Fruit fly (Drosophila melanogaster): ENCODE data around the gene CG43220.

CG43220 gene

DNA sequence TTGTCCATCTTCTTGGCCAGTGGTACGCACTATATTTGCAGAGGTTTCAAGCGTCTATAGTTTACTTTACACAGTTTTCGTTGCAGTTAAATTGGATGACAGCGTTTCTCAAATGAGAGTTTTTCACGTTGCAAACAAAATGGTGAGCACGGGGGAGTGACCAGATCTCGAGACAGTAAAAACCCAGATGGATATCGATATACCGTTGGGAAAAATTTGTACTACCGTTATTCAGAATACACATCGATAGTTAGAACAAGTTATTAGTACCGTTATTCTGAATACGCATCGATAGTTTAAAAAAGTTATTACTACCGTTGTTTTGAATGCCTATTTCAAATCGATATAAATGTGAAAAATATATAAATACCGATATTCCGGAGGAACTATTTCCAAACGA, 8.7 kb upstream of the CG43220 start, which contains the start of gene cass (continued):
- no peak for TF ChIP-seq CG9609 (GFP tag; optimal IDR thresholded peaks at IDR 0.05)
- TF ChIP-seq CG3995 (GFP tag; optimal IDR thresholded peaks at IDR 0.05) = peak; percentile 88
- peak; percentile 47 for TF ChIP-seq CTCF (GFP tag; optimal IDR thresholded peaks at IDR 0.05)
- TF ChIP-seq pan (optimal IDR thresholded peaks at IDR 0.05) = no peak
- TF ChIP-seq pan (GFP tag; optimal IDR thresholded peaks at IDR 0.05 in 1 of 2, IDR thresholded peaks at IDR 0.05 in 1 of 2) = no peak
- TF ChIP-seq CG30403 (GFP tag; optimal IDR thresholded peaks at IDR 0.05) = no peak
- TF ChIP-seq seq (GFP tag; IDR thresholded peaks at IDR 0.05) = no peak
- no peak for TF ChIP-seq zfh1 (GFP tag; IDR thresholded peaks at IDR 0.05)
- no peak for TF ChIP-seq CG9817 (tag; optimal IDR thresholded peaks at IDR 0.05)
- no peak for TF ChIP-seq ftz-f1 (GFP tag; optimal IDR thresholded peaks at IDR 0.05)
- TF ChIP-seq CG15073 (GFP tag; optimal IDR thresholded peaks at IDR 0.05) = no peak
- no peak for TF ChIP-seq CG12236 (GFP tag; optimal IDR thresholded peaks at IDR 0.05)
- no peak for TF ChIP-seq nau (GFP tag; optimal IDR thresholded peaks at IDR 0.05)
- peak; percentile 86 for TF ChIP-seq Dref (GFP tag; IDR thresholded peaks at IDR 0.05)
- no peak for TF ChIP-seq lbe (GFP tag; optimal IDR thresholded peaks at IDR 0.05)
- no peak for TF ChIP-seq CrebB (tag; optimal IDR thresholded peaks at IDR 0.05)
- TF ChIP-seq bowl (GFP tag; IDR thresholded peaks at IDR 0.05) = no peak
- TF ChIP-seq Nf-YB (GFP tag; optimal IDR thresholded peaks at IDR 0.05) = no peak
- peak; percentile 23 for TF ChIP-seq CG15269 (tag; optimal IDR thresholded peaks at IDR 0.05)
- TF ChIP-seq sug (tag; optimal IDR thresholded peaks at IDR 0.05) = no peak
- no peak for TF ChIP-seq eyg (GFP tag; optimal IDR thresholded peaks at IDR 0.05)
- no peak for TF ChIP-seq run (tag; optimal IDR thresholded peaks at IDR 0.05)
- TF ChIP-seq vnd (GFP tag; IDR thresholded peaks at IDR 0.05; ENCODE audit: partially characterized antibody) = peak; percentile 88
- TF ChIP-seq CG14710 (tag; optimal IDR thresholded peaks at IDR 0.05) = peak; percentile 54
- no peak for TF ChIP-seq Sin3A (optimal IDR thresholded peaks at IDR 0.05)
- TF ChIP-seq ac (GFP tag; optimal IDR thresholded peaks at IDR 0.05) = no peak
- TF ChIP-seq Oli (tag; optimal IDR thresholded peaks at IDR 0.05) = no peak
- no peak for TF ChIP-seq CG18599 (GFP tag; optimal IDR thresholded peaks at IDR 0.05)
- TF ChIP-seq Hr78 (GFP tag; optimal IDR thresholded peaks at IDR 0.05) = no peak
- peak; percentile 60 for TF ChIP-seq row (GFP tag; IDR thresholded peaks at IDR 0.05)
- TF ChIP-seq Trl (optimal IDR thresholded peaks at IDR 0.05) = no peak
- TF ChIP-seq Trl (GFP tag; optimal IDR thresholded peaks at IDR 0.05) = no peak
- no peak for TF ChIP-seq ara (GFP tag; IDR thresholded peaks at IDR 0.05)
- no peak for TF ChIP-seq rib (GFP tag; IDR thresholded peaks at IDR 0.05)
- TF ChIP-seq Ada2b (GFP tag; IDR thresholded peaks at IDR 0.05) = no peak
- TF ChIP-seq stwl (tag; optimal IDR thresholded peaks at IDR 0.05) = peak; percentile 92
- peak; percentile 93 for TF ChIP-seq CG13287 (GFP tag; IDR thresholded peaks at IDR 0.05; ENCODE audit: partially characterized antibody)
- TF ChIP-seq ab (GFP tag; optimal IDR thresholded peaks at IDR 0.05) = no peak
- no peak for TF ChIP-seq gcm2 (GFP tag; optimal IDR thresholded peaks at IDR 0.05)
- TF ChIP-seq CG18764 (GFP tag; optimal IDR thresholded peaks at IDR 0.05) = no peak
- no peak for TF ChIP-seq ase (GFP tag; IDR thresholded peaks at IDR 0.05)
- TF ChIP-seq slbo (GFP tag; IDR thresholded peaks at IDR 0.05) = no peak
- peak; percentile 13 for TF ChIP-seq CG18262 (tag; optimal IDR thresholded peaks at IDR 0.05)
- no peak for TF ChIP-seq CG16815 (GFP tag; optimal IDR thresholded peaks at IDR 0.05)
- no peak for TF ChIP-seq psq (GFP tag; optimal IDR thresholded peaks at IDR 0.05)
- TF ChIP-seq Neu2 (GFP tag; optimal IDR thresholded peaks at IDR 0.05; ENCODE audit: borderline replicate concordance) = no peak
- TF ChIP-seq Dip2 (GFP tag; IDR thresholded peaks at IDR 0.05) = no peak
- peak; percentile 97 for TF ChIP-seq phol (tag; optimal IDR thresholded peaks at IDR 0.05)
- TF ChIP-seq Side (GFP tag; optimal IDR thresholded peaks at IDR 0.05) = no peak
- no peak for TF ChIP-seq CG5180 (GFP tag; optimal IDR thresholded peaks at IDR 0.05)
- no peak for TF ChIP-seq NK7.1 (GFP tag; optimal IDR thresholded peaks at IDR 0.05)
- TF ChIP-seq fd64A (GFP tag; optimal IDR thresholded peaks at IDR 0.05) = no peak
- no peak for TF ChIP-seq ro (GFP tag; IDR thresholded peaks at IDR 0.05)
- peak; percentile 94 for TF ChIP-seq Bgb (GFP tag; IDR thresholded peaks at IDR 0.05; ENCODE audit: partially characterized antibody)
